Fruit fly (Drosophila melanogaster) whole organism, embryonic: ENCODE results near the gene CG18213.

ENCODE experiments used
- B-H2 ChIP-seq: fragments of 200-800 bp; sonication (Bioruptor generic); optimal IDR thresholded peaks from 2 replicates; lab custom pipeline; 2018; ENCODE audit warnings: missing biosample characterization, mild to moderate bottlenecking, missing genetic modification characterization
- Blimp-1 ChIP-seq: fragments of 200-800 bp; sonication (Bioruptor generic); optimal IDR thresholded peaks from 3 replicates; lab custom pipeline; 2018; ENCODE audit warnings: missing biosample characterization, missing genetic modification characterization, mild to moderate bottlenecking, moderate library complexity, missing genetic modification reagents
- CG12155 ChIP-seq: fragments of 200-800 bp; sonication (Bioruptor generic); optimal IDR thresholded peaks from 3 replicates; lab custom pipeline; 2016; ENCODE audit warnings: missing biosample characterization, missing genetic modification characterization
- CG12659 ChIP-seq: fragments of 200-800 bp; sonication (Bioruptor generic); optimal IDR thresholded peaks from 3 replicates; lab custom pipeline; 2017; ENCODE audit warnings: mild to moderate bottlenecking, missing biosample characterization, missing genetic modification reagents, missing genetic modification characterization
- CG13424 ChIP-seq: fragments of 200-800 bp; sonication (Bioruptor generic); optimal IDR thresholded peaks from 2 replicates; lab custom pipeline; 2019; ENCODE audit warnings: missing biosample characterization, mild to moderate bottlenecking, missing genetic modification characterization, moderate library complexity
- CG14667 ChIP-seq: fragments of 200-800 bp; sonication (Bioruptor generic); IDR thresholded peaks from 2 replicates; pipeline ENCODE4 v1.3.6; 2022; ENCODE audit warnings: missing biosample characterization, missing genetic modification characterization
- CG1647 ChIP-seq: fragments of 200-800 bp; sonication (Bioruptor generic); optimal IDR thresholded peaks from 3 replicates; lab custom pipeline; 2016; ENCODE audit warnings: missing biosample characterization, missing genetic modification characterization
- CG16863 ChIP-seq: fragments of 200-800 bp; sonication (Bioruptor generic); optimal IDR thresholded peaks from 3 replicates; lab custom pipeline; 2016; ENCODE audit warnings: missing biosample characterization, missing genetic modification characterization
- CG18476 ChIP-seq: fragments of 200-800 bp; sonication (Bioruptor generic); optimal IDR thresholded peaks from 2 replicates; lab custom pipeline; 2016; ENCODE audit warnings: missing biosample characterization, mild to moderate bottlenecking, missing genetic modification characterization
- CG31388 ChIP-seq: fragments of 200-800 bp; sonication (Bioruptor generic); optimal IDR thresholded peaks from 2 replicates; lab custom pipeline; 2016; ENCODE audit warnings: missing biosample characterization, missing genetic modification characterization
- CG31441 ChIP-seq: fragments of 200-800 bp; sonication (Bioruptor generic); IDR thresholded peaks from 2 replicates; pipeline ENCODE4 v1.3.6; 2022; ENCODE audit warnings: missing biosample characterization, missing genetic modification characterization
- CG34376 ChIP-seq: fragments of 200-800 bp; sonication (Bioruptor generic); optimal IDR thresholded peaks from 2 replicates; lab custom pipeline; 2018; ENCODE audit warnings: missing biosample characterization, mild to moderate bottlenecking, missing genetic modification characterization
- CG3847 ChIP-seq: fragments of 200-800 bp; sonication (Bioruptor generic); IDR thresholded peaks from 2 replicates; pipeline ENCODE4 v1.3.6; 2022; ENCODE audit warnings: missing biosample characterization, missing genetic modification characterization
- CG42726 ChIP-seq: fragments of 200-800 bp; sonication (Bioruptor generic); IDR thresholded peaks from 2 replicates; pipeline ENCODE4 v1.3.6; 2022; ENCODE audit warnings: missing biosample characterization, missing genetic modification characterization; ENCODE audit not compliant: partially characterized antibody
- CG4404 ChIP-seq: fragments of 200-800 bp; sonication (Bioruptor generic); IDR thresholded peaks from 2 replicates; pipeline ENCODE4 v1.3.6; 2022; ENCODE audit warnings: missing biosample characterization, missing genetic modification characterization
- CG5953 ChIP-seq: fragments of 200-800 bp; sonication (Bioruptor generic); IDR thresholded peaks from 2 replicates; pipeline ENCODE4 v1.3.6; 2022; ENCODE audit warnings: missing biosample characterization, missing genetic modification characterization
- CG9609 ChIP-seq: fragments of 200-800 bp; sonication (Bioruptor generic); optimal IDR thresholded peaks from 3 replicates; lab custom pipeline; 2016; ENCODE audit warnings: missing biosample characterization, missing genetic modification characterization
- CG9876 ChIP-seq: fragments of 200-800 bp; sonication (Bioruptor generic); optimal IDR thresholded peaks from 2 replicates; lab custom pipeline; 2016; ENCODE audit warnings: missing biosample characterization, missing genetic modification characterization
- CkIIα-i1 ChIP-seq: fragments of 200-800 bp; sonication (Bioruptor generic); IDR thresholded peaks from 2 replicates; pipeline ENCODE4 v1.3.6; 2022; ENCODE audit warnings: missing biosample characterization, missing genetic modification characterization
- Deaf1 ChIP-seq: fragments of 200-800 bp; optimal IDR thresholded peaks from 3 replicates; lab custom pipeline; 2019; ENCODE audit warnings: missing biosample characterization, mild to moderate bottlenecking, missing genetic modification characterization, moderate library complexity
- Dll ChIP-seq: fragments of 200-800 bp; sonication (Bioruptor generic); IDR thresholded peaks from 4 replicates; pipeline ENCODE4 v1.3.6; 2022; ENCODE audit warnings: missing biosample characterization, missing genetic modification characterization; ENCODE audit not compliant: partially characterized antibody
- Eip74EF ChIP-seq, 2 experiments: fragments of 200-800 bp in 1 of 2; fragments of >200 bp in 1 of 2; sonication (Bioruptor generic) in 1 of 2; optimal IDR thresholded peaks; 2 replicates each; lab custom pipeline; 2017 to 2019; ENCODE audit warnings: missing biosample characterization in 2 of 2, missing genetic modification characterization in 2 of 2, mild to moderate bottlenecking in 1 of 2, moderate library complexity in 1 of 2
- Elba2 ChIP-seq: fragments of 200-800 bp; sonication (Bioruptor generic); optimal IDR thresholded peaks from 3 replicates; lab custom pipeline; 2016; ENCODE audit warnings: missing biosample characterization, missing genetic modification characterization
- Ets65A ChIP-seq: fragments of 200-800 bp; sonication (Bioruptor generic); peaks from one replicate; lab custom pipeline; 2016; ENCODE audit warnings: missing biosample characterization, missing genetic modification characterization
- Gug ChIP-seq: fragments of 200-800 bp; sonication (Bioruptor generic); IDR thresholded peaks from 4 replicates; pipeline ENCODE4 v1.3.6; 2022; ENCODE audit warnings: missing biosample characterization, missing genetic modification characterization
- Lhr ChIP-seq: fragments of 200-800 bp; sonication (Bioruptor generic); optimal IDR thresholded peaks from 3 replicates; lab custom pipeline; 2017; ENCODE audit warnings: mild to moderate bottlenecking, missing biosample characterization, missing genetic modification reagents, missing genetic modification characterization
- Med ChIP-seq: fragments of 200-800 bp; sonication (Bioruptor generic); peaks from one replicate; lab custom pipeline; 2016; ENCODE audit warnings: missing biosample characterization, missing genetic modification characterization, mild to moderate bottlenecking, inconsistent platforms, moderate library complexity
- Meics ChIP-seq: fragments of 200-800 bp; sonication (Bioruptor generic); optimal IDR thresholded peaks from 2 replicates; lab custom pipeline; 2017; ENCODE audit warnings: missing biosample characterization, mild to moderate bottlenecking, missing genetic modification characterization
- Nf-YB ChIP-seq: fragments of 200-800 bp; sonication (Bioruptor generic); optimal IDR thresholded peaks from 3 replicates; lab custom pipeline; 2019; ENCODE audit warnings: missing biosample characterization, mild to moderate bottlenecking, missing genetic modification characterization, moderate library complexity
- Nf-YC ChIP-seq: fragments of 200-800 bp; optimal IDR thresholded peaks from 3 replicates; lab custom pipeline; 2019; ENCODE audit warnings: missing biosample characterization, mild to moderate bottlenecking, missing genetic modification characterization, moderate library complexity
- Rfx ChIP-seq: fragments of 200-800 bp; sonication (Bioruptor generic); IDR thresholded peaks from 2 replicates; pipeline ENCODE4 v1.3.6; 2022; ENCODE audit warnings: missing biosample characterization, missing genetic modification characterization
- br ChIP-seq: fragments of >200 bp; optimal IDR thresholded peaks from 2 replicates; lab custom pipeline; 2017
- dan ChIP-seq: fragments of 200-800 bp; sonication (Bioruptor generic); IDR thresholded peaks from 2 replicates; pipeline ENCODE4 v1.3.6; 2022; ENCODE audit warnings: missing biosample characterization, missing genetic modification characterization
- dm ChIP-seq: fragments of 200-800 bp; sonication (Bioruptor generic); optimal IDR thresholded peaks from 3 replicates; lab custom pipeline; 2016; ENCODE audit warnings: missing biosample characterization, missing genetic modification characterization
- esg ChIP-seq: fragments of 200-800 bp; sonication (Bioruptor generic); conservative IDR thresholded peaks from 2 replicates; pipeline ENCODE4 v1.3.6; 2022; ENCODE audit warnings: missing biosample characterization, missing genetic modification characterization
- ewg ChIP-seq: fragments of 200-800 bp; sonication (Bioruptor generic); optimal IDR thresholded peaks from 3 replicates; lab custom pipeline; 2017; ENCODE audit warnings: mild to moderate bottlenecking, missing biosample characterization, missing genetic modification reagents, missing genetic modification characterization
- ftz-f1 ChIP-seq: fragments of 200-800 bp; sonication (Bioruptor generic); optimal IDR thresholded peaks from 2 replicates; lab custom pipeline; 2016; ENCODE audit warnings: missing biosample characterization, missing genetic modification characterization
- grn ChIP-seq: fragments of 200-800 bp; sonication (Bioruptor generic); optimal IDR thresholded peaks from 3 replicates; lab custom pipeline; 2017; ENCODE audit warnings: missing biosample characterization, missing genetic modification characterization
- mam ChIP-seq: fragments of 200-800 bp; sonication (Bioruptor generic); optimal IDR thresholded peaks from 3 replicates; lab custom pipeline; 2016; ENCODE audit warnings: missing biosample characterization, missing genetic modification characterization
- mirr ChIP-seq: fragments of 200-800 bp; sonication (Bioruptor generic); optimal IDR thresholded peaks from 3 replicates; lab custom pipeline; 2018; ENCODE audit warnings: missing biosample characterization, mild to moderate bottlenecking, missing genetic modification characterization
- oc ChIP-seq: fragments of 200-800 bp; sonication (Bioruptor generic); optimal IDR thresholded peaks from 2 replicates; lab custom pipeline; 2018; ENCODE audit warnings: missing biosample characterization, mild to moderate bottlenecking, missing genetic modification characterization, moderate library complexity
- onecut ChIP-seq: fragments of 200-800 bp; sonication (Bioruptor generic); IDR thresholded peaks from 2 replicates; pipeline ENCODE4 v1.3.6; 2022; ENCODE audit warnings: missing biosample characterization, missing genetic modification characterization
- row ChIP-seq: fragments of 200-800 bp; sonication (Bioruptor generic); IDR thresholded peaks from 3 replicates; pipeline ENCODE4 v1.3.6; 2022; ENCODE audit warnings: missing biosample characterization, missing genetic modification characterization
- run ChIP-seq: fragments of 200-800 bp; sonication (Bioruptor generic); optimal IDR thresholded peaks from 3 replicates; lab custom pipeline; 2018; ENCODE audit warnings: missing biosample characterization, mild to moderate bottlenecking, missing genetic modification characterization
- seq ChIP-seq: fragments of 200-800 bp; sonication (Bioruptor generic); IDR thresholded peaks from 2 replicates; pipeline ENCODE4 v1.3.6; 2022; ENCODE audit warnings: missing biosample characterization, missing genetic modification characterization
- wek ChIP-seq: fragments of 200-800 bp; sonication (Bioruptor generic); optimal IDR thresholded peaks from 3 replicates; lab custom pipeline; 2018; ENCODE audit warnings: missing biosample characterization, mild to moderate bottlenecking, missing genetic modification characterization, moderate library complexity

Gene CG18213

dm6 chr3R:17020956-17021355 lies 19.0 kb downstream of the CG18213 start, which contains the start of gene Adsl (continued):
- TF ChIP-seq Deaf1 (no peak), CG31441 (GFP tag; lab: Robert Waterston, UW) (peak; percentile 84; the same call in 1 of the 2 replicates), CG3847 (GFP tag; lab: Robert Waterston, UW) (no peak), row (GFP tag; lab: Robert Waterston, UW) (no peak), CG5953 (0 out of 2 replicates have a peak, but pooled peaks have one; percentile 36), CG14667 (GFP tag; lab: Robert Waterston, UW) (no peak), ftz-f1 (GFP tag; lab: Kevin White, UChicago) (no peak), Nf-YB (peak; percentile 53), Dll (GFP tag; lab: Robert Waterston, UW) (0 out of 4 replicates have a peak, but pooled peaks have one; percentile 49), Med (peak; percentile 95), wek (GFP tag; lab: Kevin White, UChicago) (peak; percentile 76), CG4404 (GFP tag; lab: Robert Waterston, UW) (no peak), CG18476 (no peak), seq (no peak; the same call in 1 of the 2 replicates), Nf-YC (tag; lab: Kevin White, UChicago) (no peak), Lhr (peak; percentile 65), Meics (GFP tag; lab: Kevin White, UChicago) (peak; percentile 83), br (no peak), ewg (GFP tag; lab: Kevin White, UChicago) (peak; percentile 48), dan (GFP tag; lab: Robert Waterston, UW) (no peak), CG9876 (no peak), CG31388 (GFP tag; lab: Kevin White, UChicago) (no peak), CG1647 (GFP tag; lab: Kevin White, UChicago) (no peak), B-H2 (no peak)

dm6 chr3R:17018902-17019527 lies 21.0 kb downstream of the CG18213 start:
- TF ChIP-seq Ets65A (GFP tag; lab: Kevin White, UChicago), result peak; percentile 55
- no peak for TF ChIP-seq CG12155

DNA sequence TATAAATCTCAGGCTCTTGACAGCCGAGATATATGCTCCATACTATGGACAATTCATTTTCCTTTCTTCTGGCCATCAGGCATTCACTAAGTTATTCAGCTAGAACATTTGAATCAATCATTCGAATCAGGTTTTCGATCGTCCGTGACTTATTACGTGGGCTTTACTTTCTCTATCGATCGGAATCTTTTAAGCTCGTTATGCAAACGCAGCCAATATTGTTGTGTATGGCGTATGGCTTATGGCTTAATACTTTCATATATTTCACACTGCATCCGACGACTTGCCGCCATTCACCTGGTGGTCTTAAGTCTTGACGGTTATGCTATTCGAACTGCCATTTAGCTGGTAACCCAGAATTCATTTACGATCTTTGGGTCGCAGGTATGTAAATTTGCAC lies 23.8 kb downstream of the CG18213 start:
- no peak for TF ChIP-seq CG16863 (GFP tag; lab: Kevin White, UChicago)
- no peak for TF ChIP-seq dm (GFP tag; lab: Kevin White, UChicago)
- peak; percentile 37 for TF ChIP-seq onecut (GFP tag; lab: Robert Waterston, UW)
- peak; percentile 71 for TF ChIP-seq oc (tag; lab: Kevin White, UChicago)
- peak; percentile 64 for TF ChIP-seq Blimp-1 (GFP tag; lab: Kevin White, UChicago)

- TF ChIP-seq Gug (GFP tag; lab: Robert Waterston, UW) (no peak), ewg (GFP tag; lab: Kevin White, UChicago) (peak; percentile 8)
These were observed 25.7 kb downstream of the CG18213 start, which contains the start of gene Pxd for dm6 chr3R:17014276-17014675. Pxd (plus strand) TSS chr3R:17014576.

DNA sequence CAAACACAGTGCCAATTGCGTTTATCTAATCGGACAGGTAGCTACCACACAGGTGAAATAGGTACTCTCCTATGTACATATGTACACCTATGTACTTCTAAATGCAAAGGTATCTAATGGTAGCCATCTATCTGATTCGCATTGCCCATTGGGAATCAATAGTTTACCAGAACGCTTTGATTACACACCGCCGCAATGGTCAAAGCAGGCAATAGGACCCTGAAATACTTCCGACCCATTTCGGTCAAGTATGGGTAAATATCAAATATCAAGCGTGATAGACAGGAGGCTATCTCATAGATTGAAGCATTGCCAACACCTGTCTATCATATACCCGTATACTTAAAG lies 31.4 kb downstream of the CG18213 start:
- no peak for TF ChIP-seq mam (GFP tag; lab: Kevin White, UChicago)
- TF ChIP-seq run (tag; lab: Kevin White, UChicago), result no peak
- TF ChIP-seq Eip74EF (GFP tag; optimal IDR thresholded peaks at IDR 0.05; lab: Kevin White, UChicago), result no peak
- TF ChIP-seq CkIIα-i1, result no peak
- no peak for TF ChIP-seq esg (GFP tag; lab: Robert Waterston, UW)
- no peak for TF ChIP-seq Rfx (GFP tag; lab: Robert Waterston, UW)
- TF ChIP-seq CG12659 (GFP tag; lab: Kevin White, UChicago), result no peak
- TF ChIP-seq CG13424 (tag; lab: Kevin White, UChicago), result no peak
- no peak for TF ChIP-seq CG9609 (GFP tag; lab: Kevin White, UChicago)
- TF ChIP-seq CG42726 (GFP tag; lab: Robert Waterston, UW), result no peak
- peak; percentile 65 for TF ChIP-seq Elba2
- TF ChIP-seq CG34376, result no peak
- TF ChIP-seq grn, result peak; percentile 53
- peak; percentile 93 for TF ChIP-seq mirr (GFP tag; lab: Kevin White, UChicago)
- TF ChIP-seq CG31441 (GFP tag; lab: Robert Waterston, UW), result no peak
